Worm (Caenorhabditis elegans): Measurements from ENCODE around the gene alh-6.

DNA sequence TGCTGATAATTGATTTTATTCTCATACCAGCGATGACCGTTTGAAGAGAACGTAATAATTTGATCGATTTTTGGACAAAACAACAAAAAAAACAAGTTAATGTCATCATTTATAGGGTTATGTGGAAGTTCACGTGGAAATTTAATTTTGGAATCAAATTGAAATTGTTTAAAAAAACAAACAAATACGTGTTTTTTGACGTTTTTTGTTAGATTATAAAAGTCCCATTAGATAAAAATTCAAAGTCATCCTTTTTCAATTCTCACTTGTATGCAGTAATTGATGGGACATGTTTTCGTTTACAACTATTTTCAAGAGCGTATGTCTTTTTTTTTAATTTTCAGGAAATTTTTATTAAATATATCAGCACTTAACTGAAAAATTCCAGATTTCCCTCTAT lies 24.4 kb downstream of the alh-6 start, which contains the start of the genes Y57G7A.6 and Y57G7A.3:
- TF ChIP-seq nhr-76 (tag; optimal IDR thresholded peaks at IDR 0.05) (no peak), ama-1 (optimal IDR thresholded peaks at IDR 0.05) (no peak), spr-1 (tag; optimal IDR thresholded peaks at IDR 0.05) (no peak), nhr-28 (tag; optimal IDR thresholded peaks at IDR 0.05) (no peak), skn-1 (tag; optimal IDR thresholded peaks at IDR 0.05) (no peak), ZK546.5 (tag; optimal IDR thresholded peaks at IDR 0.05) (no peak), fkh-10 (GFP tag; optimal IDR thresholded peaks at IDR 0.05) (no peak), lin-39 (tag; optimal IDR thresholded peaks at IDR 0.05) (no peak), ztf-11 (tag; optimal IDR thresholded peaks at IDR 0.05) (no peak), zip-11 (GFP tag; IDR thresholded peaks at IDR 0.05) (no peak), nhr-25 (tag; optimal IDR thresholded peaks at IDR 0.05; ENCODE audit: borderline replicate concordance, insufficient read depth) (no peak), egl-27 (tag; optimal IDR thresholded peaks at IDR 0.05) (no peak), zag-1 (tag; optimal IDR thresholded peaks at IDR 0.05) (no peak), T26A8.4 (GFP tag; IDR thresholded peaks at IDR 0.05) (no peak)
